Worm (Caenorhabditis elegans) whole organism, young adult: ENCODE data around the gene ZC412.5.

Experiments
- B0035.1 ChIP-seq: sonication (generic microtip); optimal IDR thresholded peaks from 2 replicates; lab custom pipeline; 2016; ENCODE audit warnings: missing genetic modification characterization, mild to moderate bottlenecking, missing compliant biosample characterization, missing genotype, missing genetic modification reagents
- B0336.3 ChIP-seq: fragments of 200-800 bp; sonication (Bioruptor generic); IDR thresholded peaks from 2 replicates; pipeline ENCODE4 v1.3.6; 2022; ENCODE audit warnings: missing genetic modification characterization, missing compliant biosample characterization
- C06A6.2 ChIP-seq: fragments of 200-800 bp; sonication (Bioruptor generic); conservative IDR thresholded peaks from 2 replicates; pipeline ENCODE4 v1.3.6; 2022; ENCODE audit warnings: missing genetic modification characterization, missing compliant biosample characterization
- F22D6.2 ChIP-seq: sonication (generic microtip); optimal IDR thresholded peaks from 2 replicates; lab custom pipeline; 2016; ENCODE audit warnings: mild to moderate bottlenecking, missing genetic modification characterization, missing compliant biosample characterization
- F37B4.10 ChIP-seq: fragments of 200-800 bp; sonication (Bioruptor generic); IDR thresholded peaks from 2 replicates; pipeline ENCODE4 v1.3.6; 2022; ENCODE audit warnings: missing genetic modification characterization, missing compliant biosample characterization
- F39B2.1 ChIP-seq: fragments of 200-800 bp; sonication (Bioruptor generic); IDR thresholded peaks from 2 replicates; pipeline ENCODE4 v1.3.6; 2022; ENCODE audit warnings: missing genetic modification reagents, missing genetic modification characterization, missing compliant biosample characterization
- F52B5.7 ChIP-seq: sonication (generic microtip); optimal IDR thresholded peaks from 2 replicates; lab custom pipeline; 2016; ENCODE audit warnings: mild to moderate bottlenecking, missing genetic modification characterization, missing compliant biosample characterization
- Y53F4B.3 ChIP-seq: fragments of 200-800 bp; sonication (Bioruptor generic); IDR thresholded peaks from 2 replicates; pipeline ENCODE4 v1.3.6; 2022; ENCODE audit warnings: missing genetic modification reagents, missing genetic modification characterization, missing compliant biosample characterization
- Y53G8AR.9 ChIP-seq: fragments of 200-800 bp; sonication (Bioruptor generic); conservative IDR thresholded peaks from 2 replicates; pipeline ENCODE4 v1.3.6; 2022; ENCODE audit warnings: missing genetic modification reagents, missing genetic modification characterization, missing compliant biosample characterization
- Y67H2A.10 ChIP-seq: fragments of 200-800 bp; sonication (Bioruptor generic); conservative IDR thresholded peaks from 2 replicates; pipeline ENCODE4 v1.3.6; 2022; ENCODE audit warnings: missing genetic modification reagents, missing genetic modification characterization, missing compliant biosample characterization
- ama-1 ChIP-seq, 3 experiments: fragments of 150-350 bp in 1 of 3; sonication (generic microtip) in 2 of 3; optimal IDR thresholded peaks; 2 replicates each; lab custom pipeline; 2014 to 2018; ENCODE audit warnings: missing biosample characterization in 2 of 3, missing genetic modification characterization in 2 of 3, missing genetic modification reagents in 2 of 3
- aptf-2 ChIP-seq: fragments of 200-800 bp; sonication (Bioruptor generic); conservative IDR thresholded peaks from 2 replicates; pipeline ENCODE4 v1.3.6; 2022; ENCODE audit warnings: missing genetic modification reagents, missing genetic modification characterization, missing compliant biosample characterization
- atf-7 ChIP-seq: sonication (generic microtip); optimal IDR thresholded peaks from 2 replicates; lab custom pipeline; 2017; ENCODE audit warnings: mild to moderate bottlenecking, missing genetic modification characterization, missing compliant biosample characterization
- attf-5 ChIP-seq: fragments of 200-800 bp; sonication (Bioruptor generic); optimal IDR thresholded peaks from 2 replicates; lab custom pipeline; 2018; ENCODE audit warnings: mild to moderate bottlenecking, missing genetic modification characterization, missing compliant biosample characterization
- cebp-1 ChIP-seq, 2 experiments: fragments of 200-800 bp in 1 of 2; sonication (Bioruptor generic) in 1 of 2; sonication (generic microtip) in 1 of 2; IDR thresholded peaks in 1 of 2; optimal IDR thresholded peaks in 1 of 2; 2 replicates each; pipeline versions ENCODE4 v1.3.6 to Lab custom; 2017 to 2022; ENCODE audit warnings: missing compliant biosample characterization in 2 of 2, missing genetic modification characterization in 2 of 2, mild to moderate bottlenecking in 1 of 2, missing genetic modification reagents in 1 of 2, moderate library complexity in 1 of 2
- chd-7 ChIP-seq: sonication (generic microtip); optimal IDR thresholded peaks from 2 replicates; lab custom pipeline; 2016; ENCODE audit warnings: mild to moderate bottlenecking, missing genetic modification characterization, moderate library complexity, missing compliant biosample characterization
- dpff-1 ChIP-seq: sonication (generic microtip); optimal IDR thresholded peaks from 2 replicates; lab custom pipeline; 2017; ENCODE audit warnings: mild to moderate bottlenecking, missing genetic modification characterization, missing compliant biosample characterization
- egrh-3 ChIP-seq: fragments of 200-800 bp; sonication (Bioruptor generic); IDR thresholded peaks from 2 replicates; pipeline ENCODE4 v1.3.6; 2022; ENCODE audit warnings: missing genetic modification reagents, missing genetic modification characterization, missing compliant biosample characterization
- ekl-4 ChIP-seq: fragments of 200-800 bp; sonication (Bioruptor generic); IDR thresholded peaks from 2 replicates; pipeline ENCODE4 v1.3.6; 2022; ENCODE audit warnings: missing genetic modification reagents, missing genetic modification characterization, missing compliant biosample characterization
- fkh-3 ChIP-seq: sonication (generic microtip); optimal IDR thresholded peaks from 2 replicates; lab custom pipeline; 2016; ENCODE audit warnings: mild to moderate bottlenecking, missing genetic modification characterization, missing compliant biosample characterization
- gei-17 ChIP-seq: fragments of 200-800 bp; sonication (Bioruptor generic); optimal IDR thresholded peaks from 2 replicates; lab custom pipeline; 2018; ENCODE audit warnings: mild to moderate bottlenecking, missing genetic modification characterization, missing compliant biosample characterization
- hlh-26 ChIP-seq: fragments of 200-800 bp; sonication (Bioruptor generic); conservative IDR thresholded peaks from 2 replicates; pipeline ENCODE4 v1.3.6; 2022; ENCODE audit warnings: missing genetic modification reagents, missing genetic modification characterization, missing compliant biosample characterization
- hmg-1.2 ChIP-seq: fragments of 200-800 bp; sonication (Bioruptor generic); IDR thresholded peaks from 2 replicates; pipeline ENCODE4 v1.3.6; 2022; ENCODE audit warnings: missing genetic modification reagents, missing genetic modification characterization, missing compliant biosample characterization
- hmg-20 ChIP-seq: fragments of 200-800 bp; sonication (Bioruptor generic); IDR thresholded peaks from 2 replicates; pipeline ENCODE4 v1.3.6; 2022; ENCODE audit warnings: missing genetic modification reagents, missing genetic modification characterization, missing compliant biosample characterization
- hrde-1 ChIP-seq: sonication (generic microtip); optimal IDR thresholded peaks from 2 replicates; lab custom pipeline; 2016; ENCODE audit warnings: missing genetic modification characterization, mild to moderate bottlenecking, missing compliant biosample characterization, moderate library complexity, missing genotype, missing genetic modification reagents, borderline replicate concordance
- let-526 ChIP-seq: fragments of 200-800 bp; sonication (Bioruptor generic); IDR thresholded peaks from 2 replicates; pipeline ENCODE4 v1.3.6; 2022; ENCODE audit warnings: missing genetic modification reagents, missing genetic modification characterization, missing compliant biosample characterization
- let-607 ChIP-seq, 2 experiments: fragments of 200-800 bp in 1 of 2; sonication (Bioruptor generic) in 1 of 2; sonication (generic microtip) in 1 of 2; optimal IDR thresholded peaks; 2 replicates each; lab custom pipeline; 2016 to 2018; ENCODE audit warnings: mild to moderate bottlenecking in 2 of 2, missing compliant biosample characterization in 2 of 2, missing genetic modification characterization in 2 of 2, moderate library complexity in 2 of 2, missing genotype in 1 of 2
- lin-54 ChIP-seq: fragments of 200-800 bp; sonication (Bioruptor generic); optimal IDR thresholded peaks from 2 replicates; lab custom pipeline; 2018; ENCODE audit warnings: mild to moderate bottlenecking, missing genetic modification characterization, missing compliant biosample characterization
- lir-1 ChIP-seq: fragments of 200-800 bp; sonication (Bioruptor generic); conservative IDR thresholded peaks from 2 replicates; pipeline ENCODE4 v1.3.6; 2022; ENCODE audit warnings: missing genetic modification reagents, missing genetic modification characterization, missing compliant biosample characterization
- madf-10 ChIP-seq: sonication (generic microtip); optimal IDR thresholded peaks from 2 replicates; lab custom pipeline; 2016; ENCODE audit warnings: mild to moderate bottlenecking, missing genetic modification characterization, missing compliant biosample characterization
- madf-6 ChIP-seq: fragments of 200-800 bp; sonication (Bioruptor generic); IDR thresholded peaks from 2 replicates; pipeline ENCODE4 v1.3.6; 2022; ENCODE audit warnings: missing genetic modification reagents, missing genetic modification characterization, missing compliant biosample characterization
- mcd-1 ChIP-seq: fragments of 200-800 bp; sonication (Bioruptor generic); IDR thresholded peaks from 2 replicates; pipeline ENCODE4 v1.3.6; 2022; ENCODE audit warnings: missing genetic modification reagents, missing genetic modification characterization, missing compliant biosample characterization
- nfyb-1 ChIP-seq: fragments of 200-800 bp; sonication (Bioruptor generic); IDR thresholded peaks from 2 replicates; pipeline ENCODE4 v1.3.6; 2022; ENCODE audit warnings: missing genetic modification reagents, missing genetic modification characterization, missing compliant biosample characterization
- nhr-27 ChIP-seq: fragments of 200-800 bp; sonication (Bioruptor generic); optimal IDR thresholded peaks from 2 replicates; lab custom pipeline; 2018; ENCODE audit warnings: mild to moderate bottlenecking, missing genetic modification characterization, moderate library complexity, missing compliant biosample characterization
- nhr-80 ChIP-seq: sonication (generic microtip); optimal IDR thresholded peaks from 2 replicates; lab custom pipeline; 2016; ENCODE audit warnings: missing genetic modification characterization, missing compliant biosample characterization
- nhr-90 ChIP-seq: sonication (generic microtip); optimal IDR thresholded peaks from 2 replicates; lab custom pipeline; 2016; ENCODE audit warnings: missing genotype, mild to moderate bottlenecking, missing genetic modification characterization, missing compliant biosample characterization
- pha-4 ChIP-seq: fragments of 150-350 bp; sonication (generic microtip); optimal IDR thresholded peaks from 2 replicates; lab custom pipeline; 2014; ENCODE audit warnings: missing biosample characterization, missing genetic modification reagents, missing genetic modification characterization
- rec-8 ChIP-seq, 2 experiments: sonication (generic microtip); optimal IDR thresholded peaks; 2 replicates each; lab custom pipeline; 2016; ENCODE audit warnings: mild to moderate bottlenecking in 2 of 2, missing genetic modification characterization in 2 of 2, missing genetic modification reagents in 2 of 2, missing genotype in 2 of 2, missing biosample characterization in 1 of 2, missing compliant biosample characterization in 1 of 2, moderate library complexity in 1 of 2
- sdz-38 ChIP-seq: sonication (generic microtip); optimal IDR thresholded peaks from 2 replicates; lab custom pipeline; 2016; ENCODE audit warnings: missing genotype, missing genetic modification characterization, missing compliant biosample characterization
- snpc-1.3 ChIP-seq: sonication (generic microtip); optimal IDR thresholded peaks from 2 replicates; lab custom pipeline; 2017; ENCODE audit warnings: missing genetic modification characterization, mild to moderate bottlenecking, missing compliant biosample characterization, antibody characterized with exemption, moderate library complexity, missing genotype, missing genetic modification reagents; ENCODE audit not compliant: insufficient read depth
- snpc-4 ChIP-seq, 5 experiments: fragments of 150-350 bp in 1 of 5; sonication (generic microtip) in 4 of 5; optimal IDR thresholded peaks; 2 replicates each; lab custom pipeline; 2014 to 2018; ENCODE audit warnings: missing genetic modification characterization in 5 of 5, missing biosample characterization in 3 of 5, antibody characterized with exemption in 2 of 5, mild to moderate bottlenecking in 2 of 5, missing compliant biosample characterization in 2 of 5, missing genotype in 2 of 5, moderate library complexity in 2 of 5, missing genetic modification reagents in 1 of 5
- unc-62 ChIP-seq: fragments of 150-350 bp; optimal IDR thresholded peaks from 2 replicates; lab custom pipeline; 2014; ENCODE audit warnings: missing biosample characterization, missing genetic modification reagents, missing genetic modification characterization
- ztf-3 ChIP-seq: fragments of 200-800 bp; sonication (Bioruptor generic); optimal IDR thresholded peaks from 2 replicates; lab custom pipeline; 2018; ENCODE audit warnings: mild to moderate bottlenecking, missing genetic modification characterization, missing compliant biosample characterization

ZC412.5 gene

DNA sequence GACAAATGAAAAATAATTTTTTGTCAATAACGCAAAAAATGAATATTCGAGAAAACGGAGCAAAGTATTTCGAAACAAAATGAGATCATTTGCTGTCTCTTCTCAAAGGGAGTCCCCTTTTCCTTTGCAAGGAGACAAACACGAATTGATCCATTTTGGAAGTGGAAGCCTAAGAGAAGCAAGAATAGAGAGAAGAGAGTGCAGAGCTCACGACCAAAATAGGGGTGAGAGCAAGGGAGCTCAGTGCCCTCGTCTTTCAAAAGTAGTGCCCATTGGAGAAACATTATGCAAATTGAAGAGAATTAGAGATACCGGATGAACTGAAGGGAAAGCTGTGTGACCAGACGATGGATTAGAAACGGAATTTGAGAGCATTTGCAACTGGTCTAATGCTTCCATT lies 24.1 kb downstream of the ZC412.5 start:
- TF ChIP-seq hmg-1.2 (GFP tag; lab: Robert Waterston, UW) (peak; percentile 52; the same call in 1 of the 2 replicates), pha-4 (no peak), dpff-1 (tag; lab: Kevin White, UChicago) (no peak), F37B4.10 (GFP tag; lab: Robert Waterston, UW) (no peak), cebp-1 (GFP tag; IDR thresholded peaks at IDR 0.05; lab: Robert Waterston, UW) (no peak), cebp-1 (tag; optimal IDR thresholded peaks at IDR 0.05; lab: Kevin White, UChicago) (peak; percentile 44), mcd-1 (GFP tag; lab: Robert Waterston, UW) (no peak), attf-5 (no peak), madf-6 (GFP tag; lab: Robert Waterston, UW) (no peak), chd-7 (peak; percentile 19), F39B2.1 (GFP tag; lab: Robert Waterston, UW) (no peak), ama-1 (optimal IDR thresholded peaks at IDR 0.05; lab: Kevin White, UChicago) (peak; percentile 24), ama-1 (GFP tag; optimal IDR thresholded peaks at IDR 0.05; lab: Kevin White, UChicago) (no peak)
- TF ChIP-seq, all 124 proteins: peak for 4

DNA sequence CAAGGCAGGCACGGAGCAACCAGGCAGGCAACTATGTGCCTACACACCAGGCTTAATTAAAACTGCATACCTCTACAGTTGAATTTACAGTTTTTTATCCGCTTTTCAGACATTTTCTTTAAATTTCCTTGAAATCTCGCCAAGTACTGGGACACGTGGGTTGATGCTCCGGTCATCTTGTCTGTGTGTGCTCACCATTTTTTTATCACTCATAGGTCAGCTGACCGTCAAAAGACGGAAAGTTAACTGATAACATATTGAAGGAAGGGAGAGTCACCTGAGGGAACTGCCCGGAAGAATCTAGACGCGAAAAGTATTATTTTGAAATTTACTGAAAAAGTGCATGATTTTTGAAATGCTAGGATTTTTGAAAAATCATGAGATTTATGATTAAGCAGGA lies 24.7 kb downstream of the ZC412.5 start:
- peak; percentile 11 for TF ChIP-seq ztf-3 (GFP tag; lab: Kevin White, UChicago)
- TF ChIP-seq snpc-1.3: no peak
- TF ChIP-seq rec-8 (tag; optimal IDR thresholded peaks at IDR 0.05; lab: Kevin White, UChicago): no peak
- no peak for TF ChIP-seq hmg-1.2 (GFP tag; lab: Robert Waterston, UW)
- no peak for TF ChIP-seq unc-62 (GFP tag; lab: Kevin White, UChicago)
- no peak for TF ChIP-seq hrde-1 (tag; lab: Kevin White, UChicago)
- TF ChIP-seq hmg-20 (GFP tag; lab: Robert Waterston, UW): no peak; the same call in 1 of the 2 replicates
- TF ChIP-seq let-607 (tag; optimal IDR thresholded peaks at IDR 0.05; lab: Kevin White, UChicago): peak; percentile 14 to 49
- peak; percentile 48; the same call in 1 of the 2 replicates for TF ChIP-seq let-526 (GFP tag; lab: Robert Waterston, UW)
- TF ChIP-seq mcd-1 (GFP tag; lab: Robert Waterston, UW): 0 out of 2 replicates have a peak, but pooled peaks have one; percentile 24
- TF ChIP-seq fkh-3 (tag; lab: Kevin White, UChicago): no peak
- TF ChIP-seq chd-7: peak; percentile 56
- no peak for TF ChIP-seq sdz-38 (tag; lab: Kevin White, UChicago)
- TF ChIP-seq Y53F4B.3: no peak
- no peak for TF ChIP-seq gei-17 (GFP tag; lab: Kevin White, UChicago)
- no peak for TF ChIP-seq egrh-3 (GFP tag; lab: Robert Waterston, UW)
- TF ChIP-seq C06A6.2 (GFP tag; lab: Robert Waterston, UW): no peak
- TF ChIP-seq nfyb-1 (GFP tag; lab: Robert Waterston, UW): peak; percentile 49; the same call in 1 of the 2 replicates
- peak; percentile 76 for TF ChIP-seq atf-7 (tag; lab: Kevin White, UChicago)
- no peak for TF ChIP-seq nhr-27
- peak; percentile 61; the same call in 1 of the 2 replicates for TF ChIP-seq ekl-4 (GFP tag; lab: Robert Waterston, UW)
- no peak for TF ChIP-seq B0035.1 (tag; lab: Kevin White, UChicago)
- peak; percentile 37 for TF ChIP-seq nhr-90 (tag; lab: Kevin White, UChicago)
- no peak for TF ChIP-seq madf-10 (tag; lab: Kevin White, UChicago)
- TF ChIP-seq Y67H2A.10: no peak
- TF ChIP-seq lir-1: no peak
- peak; percentile 72 for TF ChIP-seq nhr-80 (tag; lab: Kevin White, UChicago)
- no peak; the same call in 1 of the 2 replicates for TF ChIP-seq Y53G8AR.9 (GFP tag; lab: Robert Waterston, UW)
- no peak for TF ChIP-seq madf-6 (GFP tag; lab: Robert Waterston, UW)
- TF ChIP-seq hlh-26 (GFP tag; lab: Robert Waterston, UW): no peak
- no peak for TF ChIP-seq F52B5.7
- 0 out of 2 replicates have a peak, but pooled peaks have one; percentile 20 for TF ChIP-seq B0336.3
- TF ChIP-seq cebp-1 (GFP tag; IDR thresholded peaks at IDR 0.05; lab: Robert Waterston, UW): peak; percentile 48; the same call in 1 of the 2 replicates
- peak; percentile 78 for TF ChIP-seq cebp-1 (tag; optimal IDR thresholded peaks at IDR 0.05; lab: Kevin White, UChicago)
- no peak for TF ChIP-seq F22D6.2 (tag; lab: Kevin White, UChicago)
- TF ChIP-seq snpc-4 (GFP tag; optimal IDR thresholded peaks at IDR 0.05; lab: Kevin White, UChicago): no peak
- peak in 1 of 4 experiments; percentile 20 for TF ChIP-seq snpc-4 (tag; optimal IDR thresholded peaks at IDR 0.05; lab: Kevin White, UChicago)
- TF ChIP-seq F39B2.1 (GFP tag; lab: Robert Waterston, UW): 0 out of 2 replicates have a peak, but pooled peaks have one; percentile 19
- TF ChIP-seq aptf-2 (GFP tag; lab: Robert Waterston, UW): no peak
- peak; percentile 5 for TF ChIP-seq lin-54 (GFP tag; lab: Kevin White, UChicago)
